Worm (Caenorhabditis elegans) whole organism, L3 larva: Measurements from ENCODE around the gene srw-107.

Experiments used
- ceh-16 ChIP-seq: sonication (generic microtip); optimal IDR thresholded peaks from 2 replicates; lab custom pipeline; 2017; ENCODE audit warnings: missing biosample characterization, missing genetic modification characterization
- ceh-82 ChIP-seq: fragments of 150-350 bp; optimal IDR thresholded peaks from 2 replicates; lab custom pipeline; 2014; ENCODE audit warnings: missing biosample characterization, missing genetic modification characterization
- daf-12 ChIP-seq: fragments of 150-350 bp; optimal IDR thresholded peaks from 2 replicates; lab custom pipeline; 2014; ENCODE audit warnings: missing biosample characterization, missing genetic modification reagents, missing genetic modification characterization
- egl-5 ChIP-seq: fragments of 150-350 bp; optimal IDR thresholded peaks from 2 replicates; lab custom pipeline; 2017; ENCODE audit warnings: missing biosample characterization, missing genetic modification reagents, missing genetic modification characterization, inconsistent platforms
- jun-1 ChIP-seq: fragments of 150-350 bp; optimal IDR thresholded peaks from 2 replicates; lab custom pipeline; 2014; ENCODE audit warnings: missing biosample characterization, missing genetic modification reagents, missing genetic modification characterization
- nhr-11 ChIP-seq: fragments of 150-350 bp; optimal IDR thresholded peaks from 2 replicates; lab custom pipeline; 2014; ENCODE audit warnings: missing biosample characterization, missing genetic modification characterization
- nhr-25 ChIP-seq: sonication (generic microtip); optimal IDR thresholded peaks from 2 replicates; lab custom pipeline; 2017; ENCODE audit warnings: missing biosample characterization, missing genetic modification characterization
- ztf-4 ChIP-seq: fragments of 150-350 bp; optimal IDR thresholded peaks from 2 replicates; lab custom pipeline; 2014; ENCODE audit warnings: missing biosample characterization, missing genetic modification characterization

DNA sequence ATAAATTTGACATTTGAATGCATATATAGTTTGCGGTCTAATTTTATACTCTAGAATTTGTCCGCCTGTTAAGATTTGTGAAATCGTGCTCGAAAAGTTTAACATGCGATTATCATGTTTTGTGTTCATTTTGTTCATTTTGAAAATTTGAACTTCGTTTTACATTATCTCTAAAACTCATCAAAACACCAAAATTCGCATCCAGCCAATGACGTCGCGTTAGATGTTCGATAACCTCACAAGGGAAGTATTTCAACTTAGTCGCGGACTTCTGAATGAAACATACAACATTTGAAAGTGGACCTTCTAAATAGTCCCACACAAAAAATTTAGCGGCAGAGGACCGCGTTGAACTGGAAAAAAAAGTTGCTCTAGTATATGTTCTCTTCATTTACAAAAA is 20.1 kb upstream of the srw-107 start:
- TF ChIP-seq egl-5 (tag; lab: Kevin White, UChicago) (no peak), ztf-4 (tag; lab: Kevin White, UChicago) (no peak), nhr-25 (no peak), nhr-11 (no peak), ceh-16 (tag; lab: Kevin White, UChicago) (no peak), ceh-82 (tag; lab: Kevin White, UChicago) (no peak), daf-12 (tag; lab: Kevin White, UChicago) (no peak), jun-1 (tag; lab: Kevin White, UChicago) (no peak)
